Fruit fly (Drosophila melanogaster): Measurements from ENCODE around the gene ppk28.

- TF ChIP-seq CG8478 (optimal IDR thresholded peaks at IDR 0.05), result no peak
- TF ChIP-seq CTCF (optimal IDR thresholded peaks at IDR 0.05), result no peak
These were observed 16.2 kb downstream of the ppk28 start for dm6 chrX:16822080-16822479.
